Fruit fly (Drosophila melanogaster) whole organism, wandering third instar larva: ENCODE results near the gene CG11596.

Experiments used
- Abd-B ChIP-seq: fragments of >200 bp; optimal IDR thresholded peaks from 2 replicates; lab custom pipeline; 2017; ENCODE audit warnings: missing biosample characterization, missing genetic modification characterization
- CG32264 ChIP-seq: fragments of 200-800 bp; sonication (Bioruptor generic); optimal IDR thresholded peaks from 2 replicates; lab custom pipeline; 2016; ENCODE audit warnings: missing biosample characterization, missing genetic modification characterization
- CG9705 ChIP-seq: fragments of 200-800 bp; sonication (Bioruptor generic); optimal IDR thresholded peaks from 2 replicates; lab custom pipeline; 2018; ENCODE audit warnings: missing biosample characterization, mild to moderate bottlenecking, missing genetic modification characterization
- CrebA ChIP-seq: fragments of 200-800 bp; sonication (Bioruptor generic); optimal IDR thresholded peaks from 2 replicates; lab custom pipeline; 2016; ENCODE audit warnings: missing biosample characterization, mild to moderate bottlenecking, missing genetic modification characterization, borderline replicate concordance
- Dfd ChIP-seq: fragments of >200 bp; optimal IDR thresholded peaks from 2 replicates; lab custom pipeline; 2017; ENCODE audit warnings: missing biosample characterization, missing genetic modification characterization
- Dif ChIP-seq: fragments of 200-275, 200-300 bp; sonication (Bioruptor generic); optimal IDR thresholded peaks from 2 replicates; lab custom pipeline; 2018; ENCODE audit warnings: missing biosample characterization, missing genetic modification characterization; ENCODE audit not compliant: partially characterized antibody
- GATAd ChIP-seq: sonication (Bioruptor generic); optimal IDR thresholded peaks from 2 replicates; lab custom pipeline; 2016; ENCODE audit warnings: missing biosample characterization, missing genetic modification characterization
- HLH106 ChIP-seq: fragments of 200-800 bp; optimal IDR thresholded peaks from 3 replicates; lab custom pipeline; 2019; ENCODE audit warnings: missing biosample characterization, mild to moderate bottlenecking, missing genetic modification characterization, moderate library complexity
- Hnf4 ChIP-seq: fragments of 200-800 bp; sonication (Bioruptor generic); optimal IDR thresholded peaks from 2 replicates; lab custom pipeline; 2016; ENCODE audit warnings: missing biosample characterization, mild to moderate bottlenecking, missing genetic modification characterization
- Hr78 ChIP-seq: fragments of >200 bp; optimal IDR thresholded peaks from 2 replicates; lab custom pipeline; 2017; ENCODE audit warnings: missing biosample characterization, missing genetic modification characterization
- Hr83 ChIP-seq: fragments of 200-300 bp; sonication (Bioruptor generic); optimal IDR thresholded peaks from 2 replicates; lab custom pipeline; 2016; ENCODE audit warnings: missing biosample characterization, mild to moderate bottlenecking, missing genetic modification characterization, moderate library complexity; ENCODE audit not compliant: poor library complexity, severe bottlenecking
- Jra ChIP-seq: sonication (Bioruptor generic); optimal IDR thresholded peaks from 2 replicates; lab custom pipeline; 2016; ENCODE audit warnings: missing biosample characterization, missing genetic modification characterization
- Mio ChIP-seq: sonication (Bioruptor generic); optimal IDR thresholded peaks from 2 replicates; lab custom pipeline; 2016; ENCODE audit warnings: missing biosample characterization, missing genetic modification characterization
- Myc ChIP-seq: fragments of >200 bp; optimal IDR thresholded peaks from 2 replicates; lab custom pipeline; 2017
- N ChIP-seq: fragments of >200 bp; optimal IDR thresholded peaks from 2 replicates; lab custom pipeline; 2018; ENCODE audit warnings: missing biosample characterization, missing external identifiers, missing genetic modification characterization
- OdsH ChIP-seq: fragments of 200-800 bp; sonication (Bioruptor generic); optimal IDR thresholded peaks from 2 replicates; lab custom pipeline; 2016; ENCODE audit warnings: missing biosample characterization, mild to moderate bottlenecking, missing genetic modification characterization
- Rel ChIP-seq, 2 experiments: fragments of 200-800 bp; sonication (Bioruptor generic) in 1 of 2; optimal IDR thresholded peaks; 2 replicates in 1 of 2; 3 replicates in 1 of 2; lab custom pipeline; 2016 to 2019; ENCODE audit warnings: mild to moderate bottlenecking in 2 of 2, missing biosample characterization in 2 of 2, missing genetic modification characterization in 2 of 2, moderate library complexity in 1 of 2
- Sp1 ChIP-seq: fragments of 200-800 bp; sonication (Bioruptor generic); optimal IDR thresholded peaks from 3 replicates; lab custom pipeline; 2019; ENCODE audit warnings: missing biosample characterization, mild to moderate bottlenecking, missing genetic modification characterization, moderate library complexity
- Vsx2 ChIP-seq: fragments of 200-300, 225-300 bp; sonication (Bioruptor generic); optimal IDR thresholded peaks from 2 replicates; lab custom pipeline; 2018; ENCODE audit warnings: missing biosample characterization, missing genetic modification characterization; ENCODE audit not compliant: partially characterized antibody
- br ChIP-seq: fragments of 200-800 bp; sonication (Bioruptor generic); optimal IDR thresholded peaks from 2 replicates; lab custom pipeline; 2016; ENCODE audit warnings: missing biosample characterization, missing genetic modification characterization
- brk ChIP-seq: fragments of 200-800 bp; sonication (Bioruptor generic); optimal IDR thresholded peaks from 2 replicates; lab custom pipeline; 2016; ENCODE audit warnings: missing biosample characterization, mild to moderate bottlenecking, missing genetic modification characterization
- dl ChIP-seq, 2 experiments: fragments of 175-275, 200-275 bp in 1 of 2; fragments of 200-275 bp in 1 of 2; sonication (Bioruptor generic); optimal IDR thresholded peaks; lab custom pipeline; 2018; ENCODE audit warnings: mild to moderate bottlenecking in 2 of 2, missing biosample characterization in 2 of 2, missing genetic modification characterization in 2 of 2, moderate library complexity in 2 of 2; ENCODE audit not compliant: partially characterized antibody in 2 of 2, insufficient read depth in 1 of 2
- dmrt93B ChIP-seq: fragments of 200-800 bp; sonication (Bioruptor generic); optimal IDR thresholded peaks from 2 replicates; lab custom pipeline; 2018; ENCODE audit warnings: missing biosample characterization, mild to moderate bottlenecking, missing genetic modification characterization
- dsf ChIP-seq: sonication (Bioruptor generic); optimal IDR thresholded peaks from 2 replicates; lab custom pipeline; 2016; ENCODE audit warnings: missing biosample characterization, missing genetic modification characterization, borderline replicate concordance
- ey ChIP-seq: fragments of 200-800 bp; sonication (Bioruptor generic); optimal IDR thresholded peaks from 2 replicates; lab custom pipeline; 2016; ENCODE audit warnings: missing biosample characterization, missing genetic modification characterization
- foxo ChIP-seq, 2 experiments: fragments of 200-800 bp; sonication (Bioruptor generic); optimal IDR thresholded peaks; 2 replicates in 1 of 2; 3 replicates in 1 of 2; lab custom pipeline; 2016 to 2017; ENCODE audit warnings: missing biosample characterization in 2 of 2, missing genetic modification characterization in 2 of 2
- fru ChIP-seq: fragments of 200-800 bp; sonication (Bioruptor generic); optimal IDR thresholded peaks from 3 replicates; lab custom pipeline; 2016; ENCODE audit warnings: missing biosample characterization, mild to moderate bottlenecking, missing genetic modification characterization
- h ChIP-seq: fragments of 200-800 bp; sonication (Bioruptor generic); optimal IDR thresholded peaks from 3 replicates; lab custom pipeline; 2016; ENCODE audit warnings: missing biosample characterization, mild to moderate bottlenecking, missing genetic modification characterization
- jim ChIP-seq: fragments of 175-275, 200-325 bp; sonication (Bioruptor generic); optimal IDR thresholded peaks from 2 replicates; lab custom pipeline; 2016; ENCODE audit warnings: missing biosample characterization, mild to moderate bottlenecking, missing genetic modification characterization
- lola ChIP-seq: fragments of >200 bp; optimal IDR thresholded peaks from 2 replicates; lab custom pipeline; 2017; ENCODE audit warnings: missing biosample characterization, missing genetic modification characterization
- pan ChIP-seq: fragments of >200 bp; optimal IDR thresholded peaks from 2 replicates; lab custom pipeline; 2017
- psq ChIP-seq: fragments of 200-800 bp; sonication (Bioruptor generic); optimal IDR thresholded peaks from 3 replicates; lab custom pipeline; 2017; ENCODE audit warnings: missing biosample characterization, mild to moderate bottlenecking, missing genetic modification characterization, moderate library complexity
- rgr ChIP-seq: fragments of 200-800 bp; sonication (Bioruptor generic); optimal IDR thresholded peaks from 3 replicates; lab custom pipeline; 2016; ENCODE audit warnings: missing biosample characterization, mild to moderate bottlenecking, missing genetic modification characterization
- sage ChIP-seq: fragments of 200-800 bp; sonication (Bioruptor generic); optimal IDR thresholded peaks from 2 replicates; lab custom pipeline; 2016; ENCODE audit warnings: missing biosample characterization, mild to moderate bottlenecking, missing genetic modification characterization
- sv ChIP-seq: fragments of 200-800 bp; sonication (Bioruptor generic); optimal IDR thresholded peaks from 3 replicates; lab custom pipeline; 2016; ENCODE audit warnings: missing biosample characterization, missing genetic modification characterization
- tai ChIP-seq: sonication (Bioruptor generic); optimal IDR thresholded peaks from 2 replicates; lab custom pipeline; 2016; ENCODE audit warnings: missing biosample characterization, missing genetic modification characterization
- usp ChIP-seq: fragments of >200 bp; optimal IDR thresholded peaks from 2 replicates; lab custom pipeline; 2017; ENCODE audit warnings: missing biosample characterization, missing genetic modification characterization
- woc ChIP-seq: sonication (Bioruptor generic); optimal IDR thresholded peaks from 2 replicates; lab custom pipeline; 2016; ENCODE audit warnings: missing biosample characterization, mild to moderate bottlenecking, missing genetic modification characterization

CG11596 gene

dm6 chrX:1941669-1942092, 14.2 kb downstream of the CG11596 start, which contains the start of gene Hr4:
Gene Hr4 (plus strand): TSS chrX:1941940.
- peak; percentile 79 for TF ChIP-seq dl (GFP tag; optimal IDR thresholded peaks at IDR 0.05; lab: Kevin White, UChicago; ENCODE audit: insufficient read depth in 1 of 2, partially characterized antibody in 2 of 2)
- no peak for TF ChIP-seq OdsH (GFP tag; lab: Kevin White, UChicago)
- TF ChIP-seq sv, result no peak
- TF ChIP-seq Abd-B, result no peak
- peak; percentile 34 for TF ChIP-seq Sp1 (GFP tag; lab: Kevin White, UChicago)
- TF ChIP-seq dsf (GFP tag; lab: Kevin White, UChicago), result no peak
- no peak for TF ChIP-seq N (GFP tag; lab: Kevin White, UChicago)
- TF ChIP-seq h, result no peak
- TF ChIP-seq Rel (GFP tag; optimal IDR thresholded peaks at IDR 0.05; lab: Kevin White, UChicago), result no peak
- TF ChIP-seq Rel (tag; optimal IDR thresholded peaks at IDR 0.05; lab: Kevin White, UChicago), result peak; percentile 16
- TF ChIP-seq dmrt93B (GFP tag; lab: Kevin White, UChicago), result no peak
- TF ChIP-seq GATAd (GFP tag; lab: Kevin White, UChicago), result no peak
- no peak for TF ChIP-seq CG9705 (GFP tag; lab: Kevin White, UChicago)
- TF ChIP-seq CG32264 (GFP tag; lab: Kevin White, UChicago), result no peak
- no peak for TF ChIP-seq Jra
- no peak for TF ChIP-seq Mio
- TF ChIP-seq fru (GFP tag; lab: Kevin White, UChicago), result no peak
- no peak for TF ChIP-seq Myc (lab: Kevin White, UChicago)
- TF ChIP-seq pan, result no peak
- TF ChIP-seq jim (GFP tag; lab: Kevin White, UChicago), result no peak
- no peak for TF ChIP-seq lola (GFP tag; lab: Kevin White, UChicago)
- no peak for TF ChIP-seq rgr (GFP tag; lab: Kevin White, UChicago)
- TF ChIP-seq br (GFP tag; lab: Kevin White, UChicago), result no peak
- no peak for TF ChIP-seq woc (GFP tag; lab: Kevin White, UChicago)
- TF ChIP-seq Vsx2, result no peak
- peak; percentile 30 for TF ChIP-seq brk (GFP tag; lab: Kevin White, UChicago)
- peak; percentile 78 for TF ChIP-seq Dif
- TF ChIP-seq Hr83 (GFP tag; lab: Kevin White, UChicago), result peak; percentile 2
- no peak for TF ChIP-seq Hnf4 (GFP tag; lab: Kevin White, UChicago)
- no peak for TF ChIP-seq CrebA (GFP tag; lab: Kevin White, UChicago)
- no peak for TF ChIP-seq foxo (GFP tag; optimal IDR thresholded peaks at IDR 0.05; lab: Kevin White, UChicago)
- TF ChIP-seq sage, result peak; percentile 61

DNA sequence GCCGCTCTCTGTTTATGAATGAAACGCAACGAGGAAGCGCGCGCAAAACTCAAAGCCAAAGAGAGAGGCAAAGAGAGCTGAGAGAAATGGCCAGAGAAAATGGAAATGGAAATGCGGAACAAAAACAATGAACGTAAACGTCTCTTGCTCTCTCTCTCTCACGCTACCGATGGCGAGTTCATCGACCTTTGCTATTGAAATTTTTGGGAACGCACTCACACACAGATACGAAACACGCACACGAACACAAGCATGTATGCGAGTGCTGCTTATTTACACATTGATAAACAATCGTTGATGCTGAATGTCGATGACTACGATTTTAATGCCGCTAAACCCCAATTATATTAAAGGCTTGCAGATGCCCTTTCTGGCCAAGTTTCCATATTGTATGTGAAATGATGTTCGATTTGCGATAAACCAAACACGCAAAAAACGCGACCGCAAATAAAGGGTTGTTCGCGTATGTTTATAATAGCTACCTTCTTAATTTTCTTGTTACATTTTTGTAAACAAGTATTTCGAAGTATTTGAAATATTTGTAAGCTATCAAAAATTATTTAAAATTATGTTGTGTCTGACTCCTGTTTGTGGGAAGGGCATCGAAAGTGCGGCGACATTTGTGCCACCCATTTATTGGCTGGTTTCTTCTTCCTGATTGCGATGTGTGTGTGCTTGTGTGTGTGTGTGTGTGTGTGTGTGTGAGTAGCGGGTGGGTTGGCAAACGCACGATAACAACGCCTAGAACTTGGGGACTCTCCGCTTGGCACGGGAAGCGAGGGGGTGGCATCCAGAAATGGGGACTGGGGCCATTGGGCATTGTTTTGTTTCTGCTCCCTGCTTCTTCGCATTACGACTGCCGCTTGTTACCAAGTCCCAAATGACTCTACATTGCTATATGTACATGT, 16.1 kb downstream of the CG11596 start:
- TF ChIP-seq N (GFP tag; lab: Kevin White, UChicago), result no peak
- no peak for TF ChIP-seq lola (GFP tag; lab: Kevin White, UChicago)
- peak; percentile 21 for TF ChIP-seq brk (GFP tag; lab: Kevin White, UChicago)
- no peak for TF ChIP-seq Mio
- peak; percentile 82 for TF ChIP-seq woc (GFP tag; lab: Kevin White, UChicago)
- TF ChIP-seq Myc (lab: Kevin White, UChicago), result no peak
- TF ChIP-seq dmrt93B (GFP tag; lab: Kevin White, UChicago), result peak; percentile 74
- peak; percentile 80 for TF ChIP-seq ey (GFP tag; lab: Kevin White, UChicago)
- TF ChIP-seq Sp1 (GFP tag; lab: Kevin White, UChicago), result peak; percentile 79
- TF ChIP-seq fru (GFP tag; lab: Kevin White, UChicago), result peak; percentile 81
- no peak for TF ChIP-seq Hr83 (GFP tag; lab: Kevin White, UChicago)
- peak; percentile 33 for TF ChIP-seq CG32264 (GFP tag; lab: Kevin White, UChicago)
- peak; percentile 80 for TF ChIP-seq HLH106 (tag; lab: Kevin White, UChicago)
- TF ChIP-seq br (GFP tag; lab: Kevin White, UChicago), result peak; percentile 84
- TF ChIP-seq OdsH (GFP tag; lab: Kevin White, UChicago), result peak; percentile 75
- peak; percentile 43 to 76 for TF ChIP-seq dl (GFP tag; optimal IDR thresholded peaks at IDR 0.05; lab: Kevin White, UChicago; ENCODE audit: insufficient read depth in 1 of 2, partially characterized antibody in 2 of 2)
- TF ChIP-seq Jra, result peak; percentile 54
- no peak for TF ChIP-seq GATAd (GFP tag; lab: Kevin White, UChicago)
- peak; percentile 76 for TF ChIP-seq sv
- TF ChIP-seq sage, result peak; percentile 7
- TF ChIP-seq psq (GFP tag; lab: Kevin White, UChicago), result peak; percentile 64
- TF ChIP-seq Dfd (GFP tag; lab: Kevin White, UChicago), result peak; percentile 92
- TF ChIP-seq jim (GFP tag; lab: Kevin White, UChicago), result no peak
- TF ChIP-seq Rel (GFP tag; optimal IDR thresholded peaks at IDR 0.05; lab: Kevin White, UChicago), result peak; percentile 29
- TF ChIP-seq Rel (tag; optimal IDR thresholded peaks at IDR 0.05; lab: Kevin White, UChicago), result peak; percentile 59
- no peak for TF ChIP-seq CrebA (GFP tag; lab: Kevin White, UChicago)
- peak; percentile 41 for TF ChIP-seq CG9705 (GFP tag; lab: Kevin White, UChicago)
- peak in 1 of 2 experiments; percentile 72 for TF ChIP-seq foxo (GFP tag; optimal IDR thresholded peaks at IDR 0.05; lab: Kevin White, UChicago)
- no peak for TF ChIP-seq Abd-B
- no peak for TF ChIP-seq Hr78 (GFP tag; lab: Kevin White, UChicago)
- peak; percentile 37 for TF ChIP-seq tai (GFP tag; lab: Kevin White, UChicago)
- TF ChIP-seq pan, result no peak
- peak; percentile 85 for TF ChIP-seq h
- TF ChIP-seq usp (GFP tag; lab: Kevin White, UChicago), result no peak
- TF ChIP-seq Vsx2, result no peak
- peak; percentile 47 for TF ChIP-seq Hnf4 (GFP tag; lab: Kevin White, UChicago)
- peak; percentile 65 for TF ChIP-seq Dif
- TF ChIP-seq dsf (GFP tag; lab: Kevin White, UChicago), result no peak
- peak; percentile 67 for TF ChIP-seq rgr (GFP tag; lab: Kevin White, UChicago)
